Worm (Caenorhabditis elegans) whole organism, early embryonic: ENCODE results near the gene fbxa-13.

ENCODE experiments used
- B0310.2 ChIP-seq: sonication (generic microtip); optimal IDR thresholded peaks from 2 replicates; lab custom pipeline; 2016; ENCODE audit warnings: mild to moderate bottlenecking, missing genetic modification characterization, missing compliant biosample characterization
- F13C5.2 ChIP-seq: sonication (generic microtip); optimal IDR thresholded peaks from 2 replicates; lab custom pipeline; 2017; ENCODE audit warnings: mild to moderate bottlenecking, missing genetic modification characterization, inconsistent platforms, missing compliant biosample characterization
- aly-1 ChIP-seq: sonication (generic microtip); optimal IDR thresholded peaks from 2 replicates; lab custom pipeline; 2016; ENCODE audit warnings: missing genetic modification characterization, missing compliant biosample characterization
- ama-1 ChIP-seq: fragments of 150-350 bp; optimal IDR thresholded peaks from 2 replicates; lab custom pipeline; 2014
- ceh-13 ChIP-seq: fragments of 200-800 bp; sonication (Bioruptor generic); optimal IDR thresholded peaks from 2 replicates; lab custom pipeline; 2018; ENCODE audit warnings: mild to moderate bottlenecking, missing genetic modification characterization, missing compliant biosample characterization
- ceh-36 ChIP-seq: sonication (generic microtip); optimal IDR thresholded peaks from 2 replicates; lab custom pipeline; 2016; ENCODE audit warnings: missing genetic modification characterization, inconsistent platforms, missing compliant biosample characterization
- ets-7 ChIP-seq: sonication (generic microtip); optimal IDR thresholded peaks from 2 replicates; lab custom pipeline; 2016; ENCODE audit warnings: missing genotype, missing genetic modification characterization, missing compliant biosample characterization
- flt-1 ChIP-seq: fragments of 200-800 bp; sonication (Bioruptor generic); IDR thresholded peaks from 2 replicates; pipeline ENCODE4 v1.3.6; 2022; ENCODE audit warnings: missing genetic modification characterization, missing compliant biosample characterization
- hmbx-1 ChIP-seq: sonication (generic microtip); optimal IDR thresholded peaks from 2 replicates; lab custom pipeline; 2016; ENCODE audit warnings: mild to moderate bottlenecking, missing genetic modification characterization, missing compliant biosample characterization
- hmg-4 ChIP-seq: fragments of 200-800 bp; sonication (Bioruptor generic); optimal IDR thresholded peaks from 2 replicates; lab custom pipeline; 2018; ENCODE audit warnings: mild to moderate bottlenecking, missing genetic modification characterization, missing compliant biosample characterization
- hnd-1 ChIP-seq: sonication (generic microtip); optimal IDR thresholded peaks from 2 replicates; lab custom pipeline; 2016; ENCODE audit warnings: missing genetic modification characterization, missing compliant biosample characterization
- pes-1 ChIP-seq: fragments of 200-800 bp; sonication (Bioruptor generic); IDR thresholded peaks from 2 replicates; pipeline ENCODE4 v1.3.6; 2022; ENCODE audit warnings: missing genetic modification reagents, missing genetic modification characterization, missing compliant biosample characterization
- scrt-1 ChIP-seq: fragments of 200-800 bp; sonication (Bioruptor generic); IDR thresholded peaks from 2 replicates; pipeline ENCODE4 v1.3.6; 2022; ENCODE audit warnings: missing genetic modification characterization, missing compliant biosample characterization
- sea-1 ChIP-seq: fragments of 200-800 bp; sonication (Bioruptor generic); conservative IDR thresholded peaks from 2 replicates; pipeline ENCODE4 v1.3.6; 2022; ENCODE audit warnings: missing genetic modification characterization, missing compliant biosample characterization
- tbx-11 ChIP-seq: fragments of 200-800 bp; sonication (Bioruptor generic); IDR thresholded peaks from 2 replicates; pipeline ENCODE4 v1.3.6; 2022; ENCODE audit warnings: missing genetic modification characterization, missing compliant biosample characterization
- tbx-37 ChIP-seq: fragments of 200-800 bp; sonication (Bioruptor generic); conservative IDR thresholded peaks from 2 replicates; pipeline ENCODE4 v1.3.6; 2022; ENCODE audit warnings: missing genetic modification reagents, missing genetic modification characterization, missing compliant biosample characterization
- tra-4 ChIP-seq: sonication (generic microtip); optimal IDR thresholded peaks from 2 replicates; lab custom pipeline; 2017; ENCODE audit warnings: missing genetic modification characterization, missing compliant biosample characterization

The fbxa-13 gene

ce11 chrIII:1664761-1665266 lies 40.9 kb downstream of the fbxa-13 start, which contains the start of gene Y22D7AL.16:
Gene Y22D7AL.16 (minus strand): TSS chrIII:1665216.
- no peak for TF ChIP-seq tbx-11 (GFP tag; lab: Robert Waterston, UW)
- no peak for TF ChIP-seq tbx-37
- no peak for TF ChIP-seq ets-7 (tag; lab: Kevin White, UChicago)
- no peak for TF ChIP-seq ceh-13 (GFP tag; lab: Kevin White, UChicago)
- TF ChIP-seq sea-1 (GFP tag; lab: Robert Waterston, UW) = no peak
- TF ChIP-seq B0310.2 (tag; lab: Kevin White, UChicago) = no peak
- no peak for TF ChIP-seq hmbx-1 (tag; lab: Kevin White, UChicago)
- TF ChIP-seq flt-1 (GFP tag; lab: Robert Waterston, UW) = no peak
- no peak for TF ChIP-seq tra-4 (tag; lab: Kevin White, UChicago)
- no peak for TF ChIP-seq pes-1 (GFP tag; lab: Robert Waterston, UW)
- TF ChIP-seq scrt-1 (GFP tag; lab: Robert Waterston, UW) = no peak
- no peak for TF ChIP-seq F13C5.2 (tag; lab: Kevin White, UChicago)
- no peak for TF ChIP-seq aly-1 (tag; lab: Kevin White, UChicago)
- no peak for TF ChIP-seq ama-1 (lab: Kevin White, UChicago)
- no peak for TF ChIP-seq hmg-4 (GFP tag; lab: Kevin White, UChicago)
- no peak for TF ChIP-seq ceh-36 (tag; lab: Kevin White, UChicago)
- no peak for TF ChIP-seq hnd-1 (tag; lab: Kevin White, UChicago)

ce11 chrIII:1663056-1663455 lies 42.6 kb downstream of the fbxa-13 start:
- TF ChIP-seq sea-1 (GFP tag; lab: Robert Waterston, UW) = no peak
- no peak for TF ChIP-seq aly-1 (tag; lab: Kevin White, UChicago)
- TF ChIP-seq F13C5.2 (tag; lab: Kevin White, UChicago) = no peak
- TF ChIP-seq ets-7 (tag; lab: Kevin White, UChicago) = no peak
- no peak for TF ChIP-seq ama-1 (lab: Kevin White, UChicago)
- TF ChIP-seq B0310.2 (tag; lab: Kevin White, UChicago) = no peak

- TF ChIP-seq tbx-11 (GFP tag; lab: Robert Waterston, UW) = no peak
- no peak for TF ChIP-seq scrt-1 (GFP tag; lab: Robert Waterston, UW)
- TF ChIP-seq sea-1 (GFP tag; lab: Robert Waterston, UW) = no peak
- TF ChIP-seq hmg-4 (GFP tag; lab: Kevin White, UChicago) = no peak
- TF ChIP-seq ceh-13 (GFP tag; lab: Kevin White, UChicago) = no peak
Measured at ce11 chrIII:1662405-1662804, 43.3 kb downstream of the fbxa-13 start.

ce11 chrIII:1661031-1661430 lies 44.7 kb downstream of the fbxa-13 start:
- TF ChIP-seq B0310.2 (tag; lab: Kevin White, UChicago) (no peak), ets-7 (tag; lab: Kevin White, UChicago) (no peak), flt-1 (GFP tag; lab: Robert Waterston, UW) (no peak), tbx-37 (no peak), aly-1 (tag; lab: Kevin White, UChicago) (no peak), tra-4 (tag; lab: Kevin White, UChicago) (no peak), ama-1 (lab: Kevin White, UChicago) (no peak), scrt-1 (GFP tag; lab: Robert Waterston, UW) (no peak), tbx-11 (GFP tag; lab: Robert Waterston, UW) (no peak), ceh-13 (GFP tag; lab: Kevin White, UChicago) (no peak), hmbx-1 (tag; lab: Kevin White, UChicago) (no peak), hmg-4 (GFP tag; lab: Kevin White, UChicago) (no peak), F13C5.2 (tag; lab: Kevin White, UChicago) (no peak)

ce11 chrIII:1659763-1660162 lies 45.9 kb downstream of the fbxa-13 start, which contains the start of gene Y22D7AL.15:
Gene Y22D7AL.15 (minus strand): TSS chrIII:1659863.
- no peak for TF ChIP-seq ceh-13 (GFP tag; lab: Kevin White, UChicago)
- TF ChIP-seq hmg-4 (GFP tag; lab: Kevin White, UChicago) = no peak
- no peak for TF ChIP-seq tbx-11 (GFP tag; lab: Robert Waterston, UW)
- TF ChIP-seq F13C5.2 (tag; lab: Kevin White, UChicago) = no peak
- no peak for TF ChIP-seq ets-7 (tag; lab: Kevin White, UChicago)
- no peak for TF ChIP-seq hnd-1 (tag; lab: Kevin White, UChicago)
- no peak for TF ChIP-seq ama-1 (lab: Kevin White, UChicago)
- no peak for TF ChIP-seq sea-1 (GFP tag; lab: Robert Waterston, UW)
- TF ChIP-seq pes-1 (GFP tag; lab: Robert Waterston, UW) = no peak
- no peak for TF ChIP-seq aly-1 (tag; lab: Kevin White, UChicago)
- no peak for TF ChIP-seq flt-1 (GFP tag; lab: Robert Waterston, UW)
- TF ChIP-seq ceh-36 (tag; lab: Kevin White, UChicago) = no peak
- no peak for TF ChIP-seq scrt-1 (GFP tag; lab: Robert Waterston, UW)
- TF ChIP-seq tbx-37 = no peak
- TF ChIP-seq B0310.2 (tag; lab: Kevin White, UChicago) = no peak
- no peak for TF ChIP-seq hmbx-1 (tag; lab: Kevin White, UChicago)
- no peak for TF ChIP-seq tra-4 (tag; lab: Kevin White, UChicago)

ce11 chrIII:1657380-1657779 lies 48.3 kb downstream of the fbxa-13 start, which contains the start of gene cht-4:
Gene cht-4 (minus strand): TSS chrIII:1657480.
- TF ChIP-seq ama-1 (lab: Kevin White, UChicago) (no peak), ceh-36 (tag; lab: Kevin White, UChicago) (no peak), sea-1 (GFP tag; lab: Robert Waterston, UW) (no peak), ets-7 (tag; lab: Kevin White, UChicago) (no peak), F13C5.2 (tag; lab: Kevin White, UChicago) (no peak), aly-1 (tag; lab: Kevin White, UChicago) (no peak), hmbx-1 (tag; lab: Kevin White, UChicago) (no peak), tra-4 (tag; lab: Kevin White, UChicago) (no peak), hmg-4 (GFP tag; lab: Kevin White, UChicago) (no peak), ceh-13 (GFP tag; lab: Kevin White, UChicago) (no peak), B0310.2 (tag; lab: Kevin White, UChicago) (no peak), scrt-1 (GFP tag; lab: Robert Waterston, UW) (no peak), pes-1 (GFP tag; lab: Robert Waterston, UW) (no peak), tbx-11 (GFP tag; lab: Robert Waterston, UW) (no peak), flt-1 (GFP tag; lab: Robert Waterston, UW) (no peak)
